Fruit fly (Drosophila melanogaster): ENCODE results near the gene Coprox.

The Coprox gene

DNA sequence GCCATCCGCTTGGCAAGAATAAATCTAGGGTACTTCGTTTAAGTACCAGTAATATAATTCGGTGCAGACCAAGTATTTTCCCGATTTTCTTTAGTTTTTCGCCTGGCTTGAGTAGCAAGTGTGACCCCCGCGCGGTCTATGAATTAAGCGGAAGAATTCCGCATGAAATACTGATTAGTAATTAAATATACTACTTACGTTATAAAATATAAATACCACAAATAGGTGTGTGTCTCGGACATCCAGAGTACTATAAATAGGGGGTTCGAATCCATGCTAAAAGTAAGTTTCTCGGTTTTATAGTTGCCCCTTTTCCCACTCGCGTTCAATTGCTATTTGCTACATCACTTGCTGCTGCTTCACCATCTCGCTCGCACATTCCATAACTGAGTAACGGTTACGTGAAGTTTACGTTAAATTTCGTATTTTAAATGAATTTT lies 7.4 kb downstream of the Coprox start, which contains the start of gene snRNP-U1-70K (continued):
- TF ChIP-seq CG11247 (GFP tag; IDR thresholded peaks at IDR 0.05) = peak; percentile 19; the same call in 1 of the 2 replicates
- peak; percentile 79 for TF ChIP-seq ci (GFP tag; IDR thresholded peaks at IDR 0.05)
- TF ChIP-seq CG9876 (GFP tag; optimal IDR thresholded peaks at IDR 0.05) = peak; percentile 31
- TF ChIP-seq CG4424 (GFP tag; optimal IDR thresholded peaks at IDR 0.05) = no peak
- no peak for TF ChIP-seq salm (tag; optimal IDR thresholded peaks at IDR 0.05)
- peak; percentile 53; the same call in 1 of the 2 replicates for TF ChIP-seq CG13287 (GFP tag; IDR thresholded peaks at IDR 0.05; ENCODE audit: partially characterized antibody)
- TF ChIP-seq nerfin-1 (tag; optimal IDR thresholded peaks at IDR 0.05) = peak; percentile 87
- peak; percentile 92 for TF ChIP-seq sd (tag; optimal IDR thresholded peaks at IDR 0.05)
- peak; percentile 33; the same call in 1 of the 2 replicates for TF ChIP-seq Awh (GFP tag; IDR thresholded peaks at IDR 0.05)
- no peak for TF ChIP-seq CG16813 (GFP tag; IDR thresholded peaks at IDR 0.05; ENCODE audit: partially characterized antibody)
- TF ChIP-seq trem (tag; optimal IDR thresholded peaks at IDR 0.05) = peak; percentile 81
- no peak for TF ChIP-seq CG5245 (GFP tag; optimal IDR thresholded peaks at IDR 0.05)
- no peak for TF ChIP-seq CG4854 (GFP tag; optimal IDR thresholded peaks at IDR 0.05)
- no peak for TF ChIP-seq Hr39 (optimal IDR thresholded peaks at IDR 0.05)
- 0 out of 3 replicates have a peak, but pooled peaks have one; percentile 41 for TF ChIP-seq CG11456 (GFP tag; IDR thresholded peaks at IDR 0.05)
- peak; percentile 64 for TF ChIP-seq CG12659 (GFP tag; optimal IDR thresholded peaks at IDR 0.05)
- no peak for TF ChIP-seq CG18619 (GFP tag; optimal IDR thresholded peaks at IDR 0.05)
- TF ChIP-seq CG13775 (GFP tag; optimal IDR thresholded peaks at IDR 0.05) = no peak
- no peak for TF ChIP-seq sob (GFP tag; IDR thresholded peaks at IDR 0.05)
- TF ChIP-seq Dref (GFP tag; IDR thresholded peaks at IDR 0.05) = peak; percentile 40
- TF ChIP-seq CG7745 (tag; optimal IDR thresholded peaks at IDR 0.05) = peak; percentile 0
- no peak for TF ChIP-seq ATbp (GFP tag; optimal IDR thresholded peaks at IDR 0.05)
- no peak for TF ChIP-seq eve (GFP tag; optimal IDR thresholded peaks at IDR 0.05)
- TF ChIP-seq tup (GFP tag; optimal IDR thresholded peaks at IDR 0.05) = no peak
- no peak for TF ChIP-seq Mrtf (GFP tag; IDR thresholded peaks at IDR 0.05)
- no peak for TF ChIP-seq repo (GFP tag; optimal IDR thresholded peaks at IDR 0.05)
- peak; percentile 77 for TF ChIP-seq sens (GFP tag)
- TF ChIP-seq CG4617 (GFP tag; optimal IDR thresholded peaks at IDR 0.05; ENCODE audit: borderline replicate concordance) = peak; percentile 88
- TF ChIP-seq slou (GFP tag; optimal IDR thresholded peaks at IDR 0.05) = no peak
- 0 out of 2 replicates have a peak, but pooled peaks have one; percentile 5 for TF ChIP-seq ssp (GFP tag; IDR thresholded peaks at IDR 0.05)
- TF ChIP-seq z (GFP tag; IDR thresholded peaks at IDR 0.05) = no peak
- peak; percentile 6 for TF ChIP-seq nmo (GFP tag; optimal IDR thresholded peaks at IDR 0.05)
- TF ChIP-seq pita (GFP tag; optimal IDR thresholded peaks at IDR 0.05) = peak; percentile 94
- TF ChIP-seq bowl (GFP tag; IDR thresholded peaks at IDR 0.05) = no peak
- peak; percentile 4 for TF ChIP-seq kni (GFP tag; optimal IDR thresholded peaks at IDR 0.05)
- TF ChIP-seq CG18011 (GFP tag; optimal IDR thresholded peaks at IDR 0.05) = peak; percentile 98
- TF ChIP-seq CG17802 (tag; optimal IDR thresholded peaks at IDR 0.05) = no peak
- no peak for TF ChIP-seq tin (GFP tag; optimal IDR thresholded peaks at IDR 0.05)
- TF ChIP-seq bigmax (GFP tag; optimal IDR thresholded peaks at IDR 0.05) = peak; percentile 98
- peak; percentile 97 for TF ChIP-seq pzg (GFP tag; optimal IDR thresholded peaks at IDR 0.05)
- no peak for TF ChIP-seq CG12299 (tag; optimal IDR thresholded peaks at IDR 0.05)
- TF ChIP-seq CG17912 (GFP tag; optimal IDR thresholded peaks at IDR 0.05) = no peak
- TF ChIP-seq Hr78 (GFP tag; optimal IDR thresholded peaks at IDR 0.05) = no peak
- peak; percentile 43 for TF ChIP-seq Mad (GFP tag; optimal IDR thresholded peaks at IDR 0.05)
- no peak for TF ChIP-seq Blimp-1 (GFP tag; optimal IDR thresholded peaks at IDR 0.05)
- peak; percentile 52 for TF ChIP-seq Abd-B (GFP tag; optimal IDR thresholded peaks at IDR 0.05)
- TF ChIP-seq CG15073 (GFP tag; optimal IDR thresholded peaks at IDR 0.05) = no peak
- no peak for TF ChIP-seq CG8924 (tag; optimal IDR thresholded peaks at IDR 0.05)
- TF ChIP-seq stwl (tag; optimal IDR thresholded peaks at IDR 0.05) = peak; percentile 93
- peak; percentile 99 for TF ChIP-seq CG9437 (GFP tag; optimal IDR thresholded peaks at IDR 0.05)
